Worm (Caenorhabditis elegans): ENCODE data around the gene C33D3.4.

DNA sequence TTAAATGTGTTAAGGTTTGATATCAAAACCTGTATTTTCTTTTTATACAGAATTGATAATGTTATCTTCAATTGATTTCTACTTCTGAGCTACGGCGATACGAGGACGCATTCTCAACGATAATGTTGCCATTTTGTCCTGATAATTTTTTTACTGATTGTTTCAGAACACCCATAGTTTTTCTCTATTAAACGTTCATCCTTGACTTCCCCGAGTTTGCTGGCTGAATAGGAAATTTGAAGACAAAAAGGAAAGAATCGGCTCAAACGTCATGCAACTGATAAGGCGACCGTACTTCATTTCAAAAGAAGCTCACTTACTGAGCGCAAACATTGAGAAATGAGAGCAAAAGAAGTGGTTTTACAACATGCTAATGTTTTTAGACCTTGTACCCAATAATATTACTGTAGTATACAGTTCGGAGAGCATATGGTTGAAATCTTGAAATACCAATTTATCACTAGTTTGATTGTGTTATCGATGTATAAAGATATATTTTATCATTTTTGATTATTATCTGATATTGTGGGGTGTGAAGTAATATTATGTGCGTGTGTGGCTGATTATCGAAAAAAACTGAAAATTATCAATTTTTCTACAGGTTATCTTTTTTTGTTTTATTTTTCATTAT lies 9.6 kb upstream of the C33D3.4 start:
- TF ChIP-seq mdl-1 (tag; optimal IDR thresholded peaks at IDR 0.05) (no peak), pha-4 (tag; optimal IDR thresholded peaks at IDR 0.05) (no peak), nhr-12 (tag; optimal IDR thresholded peaks at IDR 0.05) (no peak), tbx-2 (tag; optimal IDR thresholded peaks at IDR 0.05) (no peak), ama-1 (optimal IDR thresholded peaks at IDR 0.05) (no peak)

All from whole organism, L3 larva.